Fruit fly (Drosophila melanogaster): ENCODE data around the gene Lrch.

DNA sequence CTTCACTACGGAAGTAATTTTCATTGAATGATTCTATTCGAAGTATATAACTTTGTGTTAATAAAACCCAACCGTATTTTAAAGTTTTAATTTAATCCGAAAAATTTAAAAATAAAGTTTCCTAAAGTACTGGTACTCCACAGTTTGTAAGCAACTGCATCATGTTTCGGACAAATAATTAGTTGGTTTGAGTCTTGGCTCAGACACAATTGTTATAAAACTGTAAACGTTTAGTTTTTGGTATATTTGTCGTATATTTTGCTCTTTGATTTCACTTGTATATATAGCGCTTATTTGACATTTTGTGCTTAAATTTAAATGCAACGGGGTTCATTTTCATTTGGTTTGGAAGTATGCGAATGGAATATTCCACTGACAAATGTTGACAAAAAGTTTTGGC is 15.4 kb downstream of the Lrch start:
- TF ChIP-seq esn (GFP tag; optimal IDR thresholded peaks at IDR 0.05) (no peak), CG3919 (GFP tag; optimal IDR thresholded peaks at IDR 0.05) (no peak), CG1621 (tag; optimal IDR thresholded peaks at IDR 0.05) (no peak), CG34406 (GFP tag; optimal IDR thresholded peaks at IDR 0.05) (no peak), lz (GFP tag; optimal IDR thresholded peaks at IDR 0.05) (no peak)
